Worm (Caenorhabditis elegans): Measurements from ENCODE around the gene T14G8.6.

The T14G8.6 gene

ce11 chrX:12829055-12829454 lies 33.6 kb downstream of the T14G8.6 start:
- TF ChIP-seq ztf-11 (tag; optimal IDR thresholded peaks at IDR 0.05), result no peak
- no peak for TF ChIP-seq dmd-4 (tag; optimal IDR thresholded peaks at IDR 0.05)
- TF ChIP-seq C34F6.9 (tag; optimal IDR thresholded peaks at IDR 0.05), result no peak
- no peak for TF ChIP-seq ama-1 (optimal IDR thresholded peaks at IDR 0.05)
- TF ChIP-seq skn-1 (tag; optimal IDR thresholded peaks at IDR 0.05), result no peak
- no peak for TF ChIP-seq lsy-2 (tag; optimal IDR thresholded peaks at IDR 0.05)
- TF ChIP-seq unc-39 (tag; optimal IDR thresholded peaks at IDR 0.05), result no peak
- no peak for TF ChIP-seq nhr-6 (tag; optimal IDR thresholded peaks at IDR 0.05)
- TF ChIP-seq nhr-129 (tag; optimal IDR thresholded peaks at IDR 0.05), result no peak
- no peak for TF ChIP-seq nhr-10 (tag; optimal IDR thresholded peaks at IDR 0.05)
- TF ChIP-seq ztf-4 (tag; optimal IDR thresholded peaks at IDR 0.05), result no peak
- TF ChIP-seq elt-1 (tag; optimal IDR thresholded peaks at IDR 0.05), result no peak
- TF ChIP-seq nhr-23 (tag; optimal IDR thresholded peaks at IDR 0.05), result no peak
- no peak for TF ChIP-seq nhr-21 (tag; optimal IDR thresholded peaks at IDR 0.05)
- no peak for TF ChIP-seq unc-62 (GFP tag; optimal IDR thresholded peaks at IDR 0.05)

- TF ChIP-seq R02D3.7 (tag; optimal IDR thresholded peaks at IDR 0.05), result no peak
- no peak for TF ChIP-seq peb-1 (tag; optimal IDR thresholded peaks at IDR 0.05)
- TF ChIP-seq mbf-1 (tag; optimal IDR thresholded peaks at IDR 0.05), result no peak
- TF ChIP-seq ceh-82 (tag; optimal IDR thresholded peaks at IDR 0.05), result no peak
- TF ChIP-seq nhr-77 (tag; optimal IDR thresholded peaks at IDR 0.05), result no peak
- TF ChIP-seq alr-1 (tag; optimal IDR thresholded peaks at IDR 0.05), result no peak
- TF ChIP-seq nhr-12 (tag; optimal IDR thresholded peaks at IDR 0.05), result no peak
- TF ChIP-seq ama-1 (optimal IDR thresholded peaks at IDR 0.05), result no peak
- TF ChIP-seq dmd-4 (tag; optimal IDR thresholded peaks at IDR 0.05), result no peak
- no peak for TF ChIP-seq lsy-2 (tag; optimal IDR thresholded peaks at IDR 0.05)
- TF ChIP-seq sem-4 (tag; optimal IDR thresholded peaks at IDR 0.05), result no peak
- TF ChIP-seq blmp-1 (tag; optimal IDR thresholded peaks at IDR 0.05; ENCODE audit: insufficient read depth), result no peak
- no peak for TF ChIP-seq unc-62 (GFP tag; optimal IDR thresholded peaks at IDR 0.05)
- TF ChIP-seq lin-11 (tag; optimal IDR thresholded peaks at IDR 0.05), result no peak
These were observed 34.8 kb downstream of the T14G8.6 start for ce11 chrX:12827741-12828408.

ce11 chrX:12826782-12827181 lies 35.9 kb downstream of the T14G8.6 start:
- no peak for TF ChIP-seq ztf-1 (GFP tag; conservative IDR thresholded peaks at IDR 0.05)
- TF ChIP-seq aly-2 (tag; optimal IDR thresholded peaks at IDR 0.05), result no peak
- TF ChIP-seq sma-9 (GFP tag; optimal IDR thresholded peaks at IDR 0.05), result no peak
- no peak for TF ChIP-seq sma-9 (tag; optimal IDR thresholded peaks at IDR 0.05)
- TF ChIP-seq nhr-10 (tag; optimal IDR thresholded peaks at IDR 0.05), result no peak
- TF ChIP-seq elt-1 (tag; optimal IDR thresholded peaks at IDR 0.05), result no peak
- TF ChIP-seq nhr-21 (tag; optimal IDR thresholded peaks at IDR 0.05), result no peak
- TF ChIP-seq nhr-77 (tag; optimal IDR thresholded peaks at IDR 0.05), result no peak
- TF ChIP-seq unc-39 (tag; optimal IDR thresholded peaks at IDR 0.05), result no peak
- no peak for TF ChIP-seq blmp-1 (tag; optimal IDR thresholded peaks at IDR 0.05; ENCODE audit: insufficient read depth)
- TF ChIP-seq zag-1 (tag; optimal IDR thresholded peaks at IDR 0.05), result no peak
- TF ChIP-seq nhr-6 (tag; optimal IDR thresholded peaks at IDR 0.05), result no peak
- no peak for TF ChIP-seq nhr-23 (tag; optimal IDR thresholded peaks at IDR 0.05)
- no peak for TF ChIP-seq mab-5 (tag; optimal IDR thresholded peaks at IDR 0.05)
- no peak for TF ChIP-seq lin-13 (GFP tag; optimal IDR thresholded peaks at IDR 0.05)
- TF ChIP-seq ama-1 (optimal IDR thresholded peaks at IDR 0.05), result no peak

- no peak for TF ChIP-seq F13H6.1 (tag; optimal IDR thresholded peaks at IDR 0.05)
- TF ChIP-seq blmp-1 (tag; optimal IDR thresholded peaks at IDR 0.05; ENCODE audit: insufficient read depth), result no peak
- TF ChIP-seq alr-1 (tag; optimal IDR thresholded peaks at IDR 0.05), result no peak
- no peak for TF ChIP-seq nhr-77 (tag; optimal IDR thresholded peaks at IDR 0.05)
- TF ChIP-seq nhr-237 (tag; optimal IDR thresholded peaks at IDR 0.05), result no peak
- no peak for TF ChIP-seq ztf-1 (GFP tag; conservative IDR thresholded peaks at IDR 0.05)
- no peak for TF ChIP-seq sem-4 (tag; optimal IDR thresholded peaks at IDR 0.05)
- no peak for TF ChIP-seq sma-9 (GFP tag; optimal IDR thresholded peaks at IDR 0.05)
- TF ChIP-seq sma-9 (tag; optimal IDR thresholded peaks at IDR 0.05), result no peak
- TF ChIP-seq ztf-4 (tag; optimal IDR thresholded peaks at IDR 0.05), result no peak
- TF ChIP-seq ZK546.5 (tag; optimal IDR thresholded peaks at IDR 0.05), result no peak
- TF ChIP-seq lin-39 (tag; optimal IDR thresholded peaks at IDR 0.05), result no peak
- no peak for TF ChIP-seq R02D3.7 (tag; optimal IDR thresholded peaks at IDR 0.05)
- no peak for TF ChIP-seq unc-39 (tag; optimal IDR thresholded peaks at IDR 0.05)
- no peak for TF ChIP-seq lin-13 (GFP tag; optimal IDR thresholded peaks at IDR 0.05)
- no peak for TF ChIP-seq mab-5 (tag; optimal IDR thresholded peaks at IDR 0.05)
- no peak for TF ChIP-seq mdl-1 (tag; optimal IDR thresholded peaks at IDR 0.05)
These were observed 37.5 kb downstream of the T14G8.6 start for ce11 chrX:12825174-12825573.

All from whole organism, L2 larva.